Worm (Caenorhabditis elegans) whole organism, L1 larva: ENCODE data around the gene srw-99.

ENCODE experiments used
- C04F5.9 ChIP-seq: sonication (generic microtip); optimal IDR thresholded peaks from 2 replicates; lab custom pipeline; 2016; ENCODE audit warnings: missing genetic modification characterization, missing compliant biosample characterization
- C16A3.4 ChIP-seq: fragments of 150-350 bp; optimal IDR thresholded peaks from 2 replicates; lab custom pipeline; 2014; ENCODE audit warnings: missing biosample characterization, missing genetic modification characterization
- C34B4.2 ChIP-seq: sonication (generic microtip); optimal IDR thresholded peaks from 2 replicates; lab custom pipeline; 2017; ENCODE audit warnings: mild to moderate bottlenecking, missing genetic modification characterization, missing compliant biosample characterization
- F16B12.6 ChIP-seq: fragments of 150-350 bp; optimal IDR thresholded peaks from 2 replicates; lab custom pipeline; 2014; ENCODE audit warnings: missing biosample characterization, missing genetic modification characterization
- Y116A8C.19 ChIP-seq: sonication (generic microtip); optimal IDR thresholded peaks from 2 replicates; lab custom pipeline; 2016; ENCODE audit warnings: missing compliant biosample characterization, missing genetic modification characterization, borderline replicate concordance
- alr-1 ChIP-seq: fragments of 200-800 bp; sonication (Bioruptor generic); optimal IDR thresholded peaks from 2 replicates; lab custom pipeline; 2018; ENCODE audit warnings: borderline replicate concordance, mild to moderate bottlenecking, missing genetic modification characterization, missing compliant biosample characterization
- ama-1 ChIP-seq: fragments of 150-350 bp; optimal IDR thresholded peaks from 2 replicates; lab custom pipeline; 2014
- ceh-8 ChIP-seq: fragments of 200-800 bp; sonication (Bioruptor generic); optimal IDR thresholded peaks from 2 replicates; lab custom pipeline; 2018; ENCODE audit warnings: mild to moderate bottlenecking, missing genetic modification characterization, moderate library complexity, missing compliant biosample characterization
- ceh-88 ChIP-seq: fragments of 200-800 bp; sonication (Bioruptor generic); IDR thresholded peaks from 2 replicates; pipeline ENCODE4 v1.3.6; 2022; ENCODE audit warnings: missing genetic modification characterization, missing compliant biosample characterization
- ces-1 ChIP-seq: fragments of 150-350 bp; optimal IDR thresholded peaks from 2 replicates; lab custom pipeline; 2014; ENCODE audit warnings: missing biosample characterization, missing genetic modification reagents, missing genetic modification characterization
- dpl-1 ChIP-seq, 3 experiments: fragments of 150-350 bp in 2 of 3; sonication (generic microtip) in 1 of 3; optimal IDR thresholded peaks; 2 replicates each; lab custom pipeline; 2014 to 2017; ENCODE audit warnings: missing biosample characterization in 3 of 3, missing genetic modification characterization in 3 of 3, missing genetic modification reagents in 3 of 3
- dsc-1 ChIP-seq: sonication (generic microtip); optimal IDR thresholded peaks from 2 replicates; lab custom pipeline; 2016; ENCODE audit warnings: mild to moderate bottlenecking, missing genetic modification characterization, missing compliant biosample characterization
- egl-13 ChIP-seq: sonication (generic microtip); optimal IDR thresholded peaks from 2 replicates; lab custom pipeline; 2016; ENCODE audit warnings: missing genotype, missing genetic modification reagents, missing genetic modification characterization, missing compliant biosample characterization
- elt-3 ChIP-seq, 6 experiments: fragments of 150-350 bp in 1 of 6; sonication (generic microtip); optimal IDR thresholded peaks; 2 replicates each; lab custom pipeline; 2017 to 2018; ENCODE audit warnings: missing biosample characterization in 6 of 6, missing genetic modification characterization in 6 of 6, inconsistent platforms in 1 of 6
- fkh-10 ChIP-seq: sonication (generic microtip); optimal IDR thresholded peaks from 2 replicates; lab custom pipeline; 2017; ENCODE audit warnings: missing biosample characterization, missing genetic modification reagents, missing genetic modification characterization
- fos-1 ChIP-seq: fragments of 150-350 bp; optimal IDR thresholded peaks from 2 replicates; lab custom pipeline; 2014; ENCODE audit warnings: missing biosample characterization, missing genetic modification characterization
- grh-1 ChIP-seq: fragments of 200-800 bp; sonication (Bioruptor generic); IDR thresholded peaks from 2 replicates; pipeline ENCODE4 v1.3.6; 2022; ENCODE audit warnings: missing genetic modification reagents, missing genetic modification characterization, missing compliant biosample characterization
- irx-1 ChIP-seq: sonication (generic microtip); optimal IDR thresholded peaks from 2 replicates; lab custom pipeline; 2016; ENCODE audit warnings: missing genetic modification characterization, missing compliant biosample characterization
- lin-13 ChIP-seq: fragments of 150-350 bp; optimal IDR thresholded peaks from 2 replicates; lab custom pipeline; 2014; ENCODE audit warnings: missing biosample characterization, missing genetic modification reagents, missing genetic modification characterization
- lin-14 ChIP-seq: fragments of 200-800 bp; sonication (Bioruptor generic); optimal IDR thresholded peaks from 2 replicates; lab custom pipeline; 2018; ENCODE audit warnings: mild to moderate bottlenecking, missing genetic modification characterization, moderate library complexity, missing compliant biosample characterization
- lin-15B ChIP-seq: fragments of 150-350 bp; sonication (generic microtip); optimal IDR thresholded peaks from 3 replicates; lab custom pipeline; 2014; ENCODE audit warnings: missing biosample characterization, missing genetic modification characterization
- lin-35 ChIP-seq, 2 experiments: fragments of 150-350 bp; optimal IDR thresholded peaks; 2 replicates each; lab custom pipeline; 2014; ENCODE audit warnings: missing biosample characterization in 2 of 2, missing genetic modification characterization in 2 of 2, missing genetic modification reagents in 2 of 2
- lsy-2 ChIP-seq, 2 experiments: fragments of 150-350 bp; optimal IDR thresholded peaks; 2 replicates each; lab custom pipeline; 2014; ENCODE audit warnings: missing biosample characterization in 2 of 2, missing genetic modification characterization in 2 of 2
- mab-9 ChIP-seq: fragments of 200-800 bp; sonication (Bioruptor generic); IDR thresholded peaks from 2 replicates; pipeline ENCODE4 v1.3.6; 2022; ENCODE audit warnings: missing genetic modification reagents, missing genetic modification characterization, missing compliant biosample characterization
- mdl-1 ChIP-seq, 2 experiments: fragments of 150-350 bp; optimal IDR thresholded peaks; 2 replicates each; lab custom pipeline; 2014 to 2017; ENCODE audit warnings: missing biosample characterization in 2 of 2, missing genetic modification characterization in 2 of 2, inconsistent platforms in 1 of 2
- nhr-11 ChIP-seq: fragments of 150-350 bp; optimal IDR thresholded peaks from 2 replicates; lab custom pipeline; 2014; ENCODE audit warnings: missing biosample characterization, missing genetic modification characterization
- nhr-47 ChIP-seq: sonication (generic microtip); optimal IDR thresholded peaks from 2 replicates; lab custom pipeline; 2016; ENCODE audit warnings: mild to moderate bottlenecking, missing genetic modification characterization, moderate library complexity, missing compliant biosample characterization
- nhr-77 ChIP-seq: fragments of 150-350 bp; optimal IDR thresholded peaks from 2 replicates; lab custom pipeline; 2014; ENCODE audit warnings: missing biosample characterization, missing genetic modification characterization
- nhr-84 ChIP-seq: sonication (generic microtip); optimal IDR thresholded peaks from 2 replicates; lab custom pipeline; 2017; ENCODE audit warnings: missing biosample characterization, missing genetic modification characterization
- nhr-85 ChIP-seq: sonication (generic microtip); peaks from one replicate; lab custom pipeline; 2016; ENCODE audit warnings: missing genetic modification characterization, inconsistent platforms, missing compliant biosample characterization
- pax-3 ChIP-seq: fragments of 200-800 bp; sonication (Bioruptor generic); optimal IDR thresholded peaks from 2 replicates; lab custom pipeline; 2018; ENCODE audit warnings: mild to moderate bottlenecking, missing genetic modification characterization, moderate library complexity, missing compliant biosample characterization
- pqm-1 ChIP-seq: sonication (generic microtip); optimal IDR thresholded peaks from 3 replicates; lab custom pipeline; 2017; ENCODE audit warnings: missing biosample characterization, missing genetic modification characterization
- rnt-1 ChIP-seq: sonication (generic microtip); optimal IDR thresholded peaks from 2 replicates; lab custom pipeline; 2016; ENCODE audit warnings: mild to moderate bottlenecking, missing genetic modification characterization, moderate library complexity, missing compliant biosample characterization
- snpc-4 ChIP-seq: fragments of 150-350 bp; optimal IDR thresholded peaks from 2 replicates; lab custom pipeline; 2014; ENCODE audit warnings: missing biosample characterization, missing genetic modification characterization
- swsn-7 ChIP-seq: sonication (generic microtip); optimal IDR thresholded peaks from 2 replicates; lab custom pipeline; 2016; ENCODE audit warnings: missing genetic modification characterization, missing compliant biosample characterization
- unc-130 ChIP-seq: fragments of 150-350 bp; optimal IDR thresholded peaks from 2 replicates; lab custom pipeline; 2017; ENCODE audit warnings: missing biosample characterization, missing genetic modification characterization, inconsistent platforms
- unc-62 ChIP-seq: fragments of 150-350 bp; optimal IDR thresholded peaks from 2 replicates; lab custom pipeline; 2014; ENCODE audit warnings: missing biosample characterization, missing genetic modification reagents, missing genetic modification characterization
- unc-86 ChIP-seq: sonication (generic microtip); optimal IDR thresholded peaks from 2 replicates; lab custom pipeline; 2016; ENCODE audit warnings: missing genetic modification characterization, missing compliant biosample characterization
- unc-98 ChIP-seq: fragments of 200-800 bp; sonication (Bioruptor generic); IDR thresholded peaks from 2 replicates; pipeline ENCODE4 v1.3.6; 2022; ENCODE audit warnings: missing genetic modification characterization, missing compliant biosample characterization
- vab-15 ChIP-seq: sonication (generic microtip); optimal IDR thresholded peaks from 2 replicates; lab custom pipeline; 2017; ENCODE audit warnings: missing genotype, mild to moderate bottlenecking, missing genetic modification characterization, missing compliant biosample characterization
- ztf-4 ChIP-seq: fragments of 150-350 bp; optimal IDR thresholded peaks from 2 replicates; lab custom pipeline; 2014; ENCODE audit warnings: missing biosample characterization, missing genetic modification characterization

srw-99 gene

ce11 chrV:1752496-1752895 is 44.0 kb downstream of the srw-99 start, which contains the start of gene ZK697.1:
TSS of gene ZK697.1 (plus strand) at chrV:1752796.
- no peak for TF ChIP-seq nhr-85
- no peak for TF ChIP-seq ceh-88 (GFP tag; lab: Robert Waterston, UW)
- TF ChIP-seq nhr-11 (tag; lab: Kevin White, UChicago): no peak
- TF ChIP-seq alr-1 (tag; lab: Kevin White, UChicago): no peak
- no peak for TF ChIP-seq C04F5.9 (tag; lab: Kevin White, UChicago)
- TF ChIP-seq dpl-1 (GFP tag; optimal IDR thresholded peaks at IDR 0.05; lab: Kevin White, UChicago): no peak
- no peak for TF ChIP-seq ama-1 (lab: Kevin White, UChicago)
- no peak for TF ChIP-seq ceh-8 (GFP tag; lab: Kevin White, UChicago)
- no peak for TF ChIP-seq nhr-84
- TF ChIP-seq Y116A8C.19 (tag; lab: Kevin White, UChicago): no peak
- no peak for TF ChIP-seq fos-1
- no peak for TF ChIP-seq nhr-77
- no peak for TF ChIP-seq fkh-10 (GFP tag; lab: Kevin White, UChicago)
- no peak for TF ChIP-seq mab-9 (GFP tag; lab: Robert Waterston, UW)
- no peak for TF ChIP-seq mdl-1 (tag; optimal IDR thresholded peaks at IDR 0.05; lab: Kevin White, UChicago)
- TF ChIP-seq, all 84 proteins: peak for 0

DNA sequence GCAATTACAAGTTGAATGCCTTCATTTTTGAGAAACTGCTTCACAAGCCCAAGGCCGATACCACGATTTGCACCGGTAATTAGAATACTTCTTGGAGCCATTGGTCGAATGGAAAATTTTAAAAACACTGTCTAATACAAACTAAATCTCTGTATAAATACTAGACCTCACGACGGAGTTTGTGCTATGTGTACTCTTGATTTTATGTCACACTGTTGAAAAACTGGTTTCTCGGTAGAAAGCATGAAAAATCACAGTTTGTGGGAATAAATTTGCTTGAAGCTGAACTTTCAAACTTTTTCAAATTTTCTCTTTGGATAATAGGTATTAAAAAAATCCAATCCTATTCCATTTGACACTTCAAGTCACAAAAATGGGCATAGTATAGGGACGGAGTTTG is 47.0 kb downstream of the srw-99 start, which contains the start of gene ZK697.14:
Gene ZK697.14 (minus strand): TSS at position 101 of the 400 bp plus-strand sequence.
- TF ChIP-seq vab-15 (tag; lab: Kevin White, UChicago) (no peak), pqm-1 (tag; lab: Kevin White, UChicago) (no peak), nhr-47 (no peak), snpc-4 (tag; lab: Kevin White, UChicago) (no peak), pax-3 (tag; lab: Kevin White, UChicago) (no peak), lsy-2 (tag; optimal IDR thresholded peaks at IDR 0.05; lab: Kevin White, UChicago) (no peak), C34B4.2 (tag; lab: Kevin White, UChicago) (no peak), fkh-10 (GFP tag; lab: Kevin White, UChicago) (no peak), irx-1 (tag; lab: Kevin White, UChicago) (no peak), elt-3 (tag; optimal IDR thresholded peaks at IDR 0.05; lab: Kevin White, UChicago) (no peak), unc-86 (tag; lab: Kevin White, UChicago) (no peak), ceh-88 (GFP tag; lab: Robert Waterston, UW) (no peak), lin-14 (GFP tag; lab: Kevin White, UChicago) (no peak), unc-98 (no peak), unc-130 (tag; lab: Kevin White, UChicago) (no peak), F16B12.6 (no peak), lin-35 (GFP tag; optimal IDR thresholded peaks at IDR 0.05; lab: Kevin White, UChicago) (no peak)
- TF ChIP-seq, all 84 proteins: peak for 0

DNA sequence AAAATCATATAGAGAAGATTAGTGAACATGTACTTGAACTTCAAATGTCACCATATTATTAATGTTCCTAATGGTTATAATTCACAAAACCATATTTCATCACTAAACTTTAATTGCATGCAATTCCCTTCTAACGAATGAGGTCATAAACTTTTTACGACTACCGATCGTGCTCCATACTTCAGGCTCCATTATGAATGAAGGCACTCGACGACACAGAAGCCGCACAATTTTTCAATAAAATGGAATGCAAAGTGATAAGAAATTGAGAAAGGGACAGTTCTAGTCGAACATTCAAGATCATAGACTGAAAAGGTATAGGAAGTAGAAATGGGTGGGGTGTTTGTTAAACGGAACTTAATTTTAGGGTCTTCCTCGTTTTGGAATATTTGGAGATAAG is 47.6 kb downstream of the srw-99 start:
- TF ChIP-seq nhr-85: no peak
- TF ChIP-seq unc-130 (tag; lab: Kevin White, UChicago): no peak
- TF ChIP-seq C16A3.4 (tag; lab: Kevin White, UChicago): no peak
- no peak for TF ChIP-seq dsc-1 (tag; lab: Kevin White, UChicago)
- no peak for TF ChIP-seq mab-9 (GFP tag; lab: Robert Waterston, UW)
- no peak for TF ChIP-seq unc-62 (GFP tag; lab: Kevin White, UChicago)
- no peak for TF ChIP-seq ztf-4 (tag; lab: Kevin White, UChicago)
- TF ChIP-seq lin-15B: no peak
- no peak for TF ChIP-seq egl-13 (tag; lab: Kevin White, UChicago)
- TF ChIP-seq Y116A8C.19 (tag; lab: Kevin White, UChicago): no peak
- TF ChIP-seq unc-86 (tag; lab: Kevin White, UChicago): no peak
- no peak for TF ChIP-seq grh-1
- no peak for TF ChIP-seq lin-13 (GFP tag; lab: Kevin White, UChicago)
- TF ChIP-seq nhr-47: no peak
- no peak for TF ChIP-seq fos-1
- TF ChIP-seq rnt-1 (tag; lab: Kevin White, UChicago): no peak
- no peak for TF ChIP-seq swsn-7 (tag; lab: Kevin White, UChicago)
- TF ChIP-seq ces-1 (GFP tag; lab: Kevin White, UChicago): no peak
- no peak for TF ChIP-seq C04F5.9 (tag; lab: Kevin White, UChicago)
